Worm (Caenorhabditis elegans) whole organism, L4 larva: ENCODE data around the gene msp-76.
A peak's percentile ranks its signal among the peaks of the same experiment; 100 is the strongest.

ENCODE experiments used
- aly-2 ChIP-seq: sonication (generic microtip); optimal IDR thresholded peaks from 2 replicates; lab custom pipeline; 2018; ENCODE audit warnings: missing biosample characterization, missing genetic modification characterization
- ama-1 ChIP-seq: fragments of 150-350 bp; optimal IDR thresholded peaks from 2 replicates; lab custom pipeline; 2014; ENCODE audit warnings: inconsistent platforms, mixed read lengths
- arid-1 ChIP-seq: fragments of 200-800 bp; sonication (Bioruptor generic); conservative IDR thresholded peaks from 2 replicates; pipeline ENCODE4 v1.3.6; 2022; ENCODE audit warnings: missing genetic modification reagents, missing genetic modification characterization, missing compliant biosample characterization
- lin-15B ChIP-seq: fragments of 150-350 bp; sonication (generic microtip); optimal IDR thresholded peaks from 3 replicates; lab custom pipeline; 2014; ENCODE audit warnings: missing biosample characterization, missing genetic modification characterization
- lsy-2 ChIP-seq, 2 experiments: fragments of 150-350 bp in 1 of 2; sonication (generic microtip) in 1 of 2; optimal IDR thresholded peaks; 2 replicates each; lab custom pipeline; 2014 to 2017; ENCODE audit warnings: missing biosample characterization in 2 of 2, missing genetic modification characterization in 2 of 2
- nhr-111 ChIP-seq: fragments of 200-800 bp; sonication (Bioruptor generic); optimal IDR thresholded peaks from 2 replicates; lab custom pipeline; 2018; ENCODE audit warnings: mild to moderate bottlenecking, missing genetic modification characterization, missing compliant biosample characterization
- nhr-42 ChIP-seq: fragments of 200-800 bp; sonication (Bioruptor generic); IDR thresholded peaks from 2 replicates; pipeline ENCODE4 v1.3.6; 2022; ENCODE audit warnings: missing genetic modification characterization, missing compliant biosample characterization
- nhr-76 ChIP-seq: fragments of 150-350 bp; optimal IDR thresholded peaks from 2 replicates; lab custom pipeline; 2014; ENCODE audit warnings: missing biosample characterization, missing genetic modification characterization
- nhr-77 ChIP-seq: fragments of 150-350 bp; optimal IDR thresholded peaks from 2 replicates; lab custom pipeline; 2014; ENCODE audit warnings: missing biosample characterization, missing genetic modification characterization
- skn-1 ChIP-seq: fragments of 150-350 bp; optimal IDR thresholded peaks from 2 replicates; lab custom pipeline; 2014; ENCODE audit warnings: missing biosample characterization, missing genetic modification characterization
- snpc-1.2 ChIP-seq: fragments of 200-800 bp; sonication (Bioruptor generic); IDR thresholded peaks from 2 replicates; pipeline ENCODE4 v1.3.6; 2022; ENCODE audit warnings: missing genetic modification reagents, missing genetic modification characterization, missing compliant biosample characterization
- unc-62 ChIP-seq, 3 experiments: fragments of 150-350 bp in 1 of 3; sonication (generic microtip); optimal IDR thresholded peaks in 2 of 3; peaks in 1 of 3; 1 replicate in 1 of 3; 2 replicates in 2 of 3; lab custom pipeline; 2014 to 2017; ENCODE audit warnings: missing biosample characterization in 3 of 3, missing genetic modification characterization in 3 of 3, missing genetic modification reagents in 3 of 3, missing genotype in 1 of 3
- zfp-3 ChIP-seq: fragments of 200-800 bp; sonication (Bioruptor generic); conservative IDR thresholded peaks from 2 replicates; pipeline ENCODE4 v1.3.6; 2022; ENCODE audit warnings: missing genetic modification reagents, missing genetic modification characterization, missing compliant biosample characterization
- ztf-7 ChIP-seq: fragments of 150-350 bp; optimal IDR thresholded peaks from 2 replicates; lab custom pipeline; 2014; ENCODE audit warnings: missing biosample characterization, missing genetic modification characterization

- TF ChIP-seq snpc-1.2 (GFP tag; lab: Robert Waterston, UW) (no peak), ztf-7 (no peak), nhr-42 (GFP tag; lab: Robert Waterston, UW) (no peak), zfp-3 (GFP tag; lab: Robert Waterston, UW) (no peak), nhr-111 (GFP tag; lab: Kevin White, UChicago) (no peak), nhr-77 (tag; lab: Kevin White, UChicago) (peak; percentile 13), arid-1 (no peak), aly-2 (no peak), unc-62 (GFP tag; optimal IDR thresholded peaks at IDR 0.05 in 1 of 2; lab: Kevin White, UChicago) (no peak), unc-62 (tag; optimal IDR thresholded peaks at IDR 0.05; lab: Kevin White, UChicago) (no peak), nhr-76 (no peak), ama-1 (lab: Kevin White, UChicago) (no peak), lin-15B (no peak), lsy-2 (tag; optimal IDR thresholded peaks at IDR 0.05; lab: Kevin White, UChicago) (peak in 1 of 2 experiments; percentile 72), skn-1 (tag; lab: Kevin White, UChicago) (no peak)
Measured at ce11 chrIV:9735750-9736149, 46.9 kb downstream of the msp-76 start.
